Worm (Caenorhabditis elegans) whole organism, L4/young adult: ENCODE data around the gene srlf-17.

Experiments
- W03F9.2 ChIP-seq: fragments of 150-350 bp; optimal IDR thresholded peaks from 2 replicates; lab custom pipeline; 2014; ENCODE audit warnings: missing biosample characterization, missing genetic modification characterization
- dao-5 ChIP-seq: sonication (generic microtip); optimal IDR thresholded peaks from 2 replicates; lab custom pipeline; 2016; ENCODE audit warnings: missing genotype, missing genetic modification characterization, moderate library complexity, missing compliant biosample characterization
- him-1 ChIP-seq: sonication (generic microtip); optimal IDR thresholded peaks from 2 replicates; lab custom pipeline; 2016; ENCODE audit warnings: missing genotype, missing genetic modification reagents, missing genetic modification characterization, missing compliant biosample characterization

srlf-17 gene

DNA sequence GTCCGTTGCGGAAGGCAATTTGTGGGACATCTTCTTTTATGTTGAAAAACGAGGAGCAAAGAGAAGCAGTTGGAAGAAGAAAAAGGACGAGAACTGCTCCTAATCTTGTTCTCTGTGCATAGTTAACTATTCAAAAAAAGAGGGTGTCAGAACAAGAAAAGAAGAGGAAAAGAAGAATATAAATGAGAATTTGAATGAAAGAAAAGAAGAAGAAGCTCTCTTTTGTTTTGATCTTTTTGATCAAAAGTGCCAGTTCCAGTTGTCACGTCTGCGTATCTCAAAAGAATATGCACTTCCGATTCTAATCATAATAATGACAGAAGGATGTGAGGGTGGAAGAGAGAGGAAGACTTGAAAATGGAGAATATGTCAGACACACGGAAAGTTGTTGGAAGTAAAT lies 7.5 kb downstream of the srlf-17 start, which contains the start of gene M7.8:
TSS of gene M7.8 (minus strand) at position 112 of the 400 bp plus-strand sequence.
- TF ChIP-seq W03F9.2 (tag; lab: Kevin White, UChicago) (no peak), dao-5 (tag; lab: Kevin White, UChicago) (no peak), him-1 (tag; lab: Kevin White, UChicago) (no peak)

DNA sequence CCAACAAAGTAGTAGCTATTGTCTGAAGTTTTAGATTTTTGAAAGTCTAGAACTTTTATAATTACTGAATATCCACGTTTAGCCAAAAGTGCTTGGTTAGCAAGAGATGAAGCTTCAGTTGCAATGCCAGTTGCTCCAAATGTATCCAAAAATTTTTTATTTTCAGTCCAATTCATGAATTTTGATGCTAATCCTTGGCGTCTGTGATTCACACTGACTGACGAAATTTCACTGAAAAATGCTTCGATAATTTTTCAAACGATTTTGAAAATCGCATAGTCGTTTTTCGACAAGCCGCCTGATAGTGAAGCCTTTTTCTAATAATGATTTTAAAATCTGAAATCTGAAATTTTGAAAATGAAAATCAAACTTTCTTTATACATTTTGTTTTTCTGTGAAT lies 8.5 kb downstream of the srlf-17 start:
- TF ChIP-seq dao-5 (tag; lab: Kevin White, UChicago), result no peak
- no peak for TF ChIP-seq him-1 (tag; lab: Kevin White, UChicago)
- TF ChIP-seq W03F9.2 (tag; lab: Kevin White, UChicago), result no peak

DNA sequence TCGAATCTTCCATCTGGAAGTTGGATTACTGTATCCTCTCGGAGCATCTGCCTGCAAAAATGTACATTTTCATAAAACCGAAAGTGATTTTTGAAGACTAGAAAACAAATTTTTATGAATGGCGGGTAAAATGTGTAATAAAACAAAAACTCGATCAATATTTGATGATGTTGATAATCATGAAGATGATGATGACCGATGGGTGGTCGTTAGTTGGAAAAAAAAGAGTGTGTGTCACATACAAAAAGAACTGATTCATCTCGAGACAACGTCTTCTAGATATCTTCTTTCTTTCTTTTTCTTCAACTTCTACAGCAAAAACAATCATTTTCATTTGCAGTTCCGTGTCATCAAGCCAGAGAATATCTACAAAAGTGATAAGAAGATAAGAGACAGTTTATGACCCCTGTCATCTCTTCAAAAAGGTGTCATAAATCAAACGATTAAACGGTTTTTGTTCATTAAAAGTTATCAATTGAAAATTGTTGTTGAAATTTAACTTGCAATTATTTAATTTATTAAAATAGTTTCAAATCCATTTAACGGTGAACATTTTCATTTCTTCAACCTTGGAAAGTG lies 9.9 kb downstream of the srlf-17 start, which contains the start of gene bcc-1:
TSS of gene bcc-1 (minus strand) at position 51 of the 579 bp plus-strand sequence.
- no peak for TF ChIP-seq W03F9.2 (tag; lab: Kevin White, UChicago)
- no peak for TF ChIP-seq dao-5 (tag; lab: Kevin White, UChicago)
- no peak for TF ChIP-seq him-1 (tag; lab: Kevin White, UChicago)

DNA sequence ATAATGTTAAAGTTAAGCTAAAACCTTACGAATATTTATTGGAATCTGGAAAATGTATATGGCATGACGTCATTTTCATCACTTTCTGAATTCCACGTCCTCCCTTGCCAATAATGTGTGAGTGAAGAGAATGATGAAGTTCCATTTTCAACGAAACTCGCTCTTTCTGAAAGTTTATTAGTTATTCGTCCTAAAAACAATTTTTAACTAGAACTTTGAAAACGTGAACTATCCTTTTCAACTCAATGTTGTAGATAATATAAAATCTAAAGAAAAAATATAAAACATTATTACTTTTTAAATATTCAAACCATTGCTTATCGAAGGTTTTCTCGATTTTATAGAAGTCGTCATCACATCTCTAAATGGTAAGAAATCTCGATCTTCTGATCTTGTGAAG lies 13.0 kb downstream of the srlf-17 start, which contains the start of gene M7.7:
TSS of gene M7.7 (plus strand) at position 301 of the 400 bp plus-strand sequence.
- TF ChIP-seq him-1 (tag; lab: Kevin White, UChicago), result no peak
- TF ChIP-seq W03F9.2 (tag; lab: Kevin White, UChicago), result no peak
- TF ChIP-seq dao-5 (tag; lab: Kevin White, UChicago), result no peak

DNA sequence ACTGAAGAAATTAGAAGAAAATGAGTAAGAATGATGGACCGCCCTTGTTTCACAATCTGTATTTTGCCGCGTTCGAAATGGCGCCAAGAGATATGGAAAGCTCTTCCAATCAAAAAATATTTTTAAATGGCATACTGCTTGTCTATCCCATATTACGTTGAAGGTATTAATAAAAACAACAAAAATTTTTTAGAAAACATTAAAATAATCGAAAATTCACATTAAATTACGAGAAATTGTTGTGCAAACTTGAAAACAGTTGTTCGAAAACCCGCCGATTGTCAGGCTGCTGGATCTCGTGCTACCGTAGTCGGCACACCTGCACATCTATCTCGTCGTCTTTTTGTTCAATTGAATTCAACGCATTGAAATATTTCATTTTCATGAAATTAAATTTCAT lies 18.9 kb downstream of the srlf-17 start, which contains the start of gene klc-1:
TSS of gene klc-1 (plus strand) at position 127 of the 400 bp plus-strand sequence.
- TF ChIP-seq W03F9.2 (tag; lab: Kevin White, UChicago) (no peak), him-1 (tag; lab: Kevin White, UChicago) (no peak), dao-5 (tag; lab: Kevin White, UChicago) (no peak)

DNA sequence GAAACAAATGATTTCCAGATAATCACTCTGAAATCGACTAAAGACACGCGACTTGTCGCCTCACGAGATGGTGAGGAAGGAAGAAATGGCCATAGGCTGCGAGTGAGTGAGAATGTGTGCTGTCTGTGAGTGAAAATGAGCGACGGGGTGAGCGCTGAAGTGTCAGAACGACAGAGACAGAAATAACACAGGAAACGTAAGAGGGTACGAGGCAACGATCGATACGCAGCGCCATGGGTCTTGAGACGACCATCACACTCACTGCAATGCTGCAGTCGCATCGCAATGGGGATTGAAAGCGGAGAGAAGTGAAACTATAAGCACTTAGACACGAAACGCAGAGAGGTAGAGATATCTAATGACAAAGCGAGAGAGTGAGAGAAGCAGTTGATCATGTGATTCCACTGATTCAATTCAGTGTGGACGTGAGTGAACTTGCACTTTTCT lies 19.7 kb downstream of the srlf-17 start:
- TF ChIP-seq dao-5 (tag; lab: Kevin White, UChicago), result peak; percentile 52
- TF ChIP-seq W03F9.2 (tag; lab: Kevin White, UChicago), result peak; percentile 70
- TF ChIP-seq him-1 (tag; lab: Kevin White, UChicago), result peak; percentile 90

DNA sequence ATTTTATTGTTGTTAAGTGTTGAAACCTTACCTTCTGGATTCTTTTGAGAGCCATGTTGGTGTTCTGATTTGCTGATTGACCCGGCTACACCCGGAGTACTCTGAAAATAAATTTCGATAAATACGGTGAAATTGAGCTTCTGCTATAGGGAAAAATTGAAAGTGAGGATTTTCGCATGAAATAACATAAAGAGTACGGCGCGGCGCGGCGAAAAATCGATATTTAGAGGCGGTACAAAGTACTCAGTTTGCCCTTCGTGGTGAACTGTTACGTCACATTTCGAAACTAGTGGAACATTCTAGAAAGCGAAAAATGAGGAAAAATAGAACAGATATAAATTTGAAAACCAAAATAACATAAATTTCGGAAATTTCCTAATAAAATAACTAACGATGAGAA lies 20.4 kb downstream of the srlf-17 start, which contains the start of gene let-70:
TSS of gene let-70 (minus strand) at position 101 of the 400 bp plus-strand sequence.
- TF ChIP-seq W03F9.2 (tag; lab: Kevin White, UChicago) (no peak), dao-5 (tag; lab: Kevin White, UChicago) (no peak), him-1 (tag; lab: Kevin White, UChicago) (no peak)

DNA sequence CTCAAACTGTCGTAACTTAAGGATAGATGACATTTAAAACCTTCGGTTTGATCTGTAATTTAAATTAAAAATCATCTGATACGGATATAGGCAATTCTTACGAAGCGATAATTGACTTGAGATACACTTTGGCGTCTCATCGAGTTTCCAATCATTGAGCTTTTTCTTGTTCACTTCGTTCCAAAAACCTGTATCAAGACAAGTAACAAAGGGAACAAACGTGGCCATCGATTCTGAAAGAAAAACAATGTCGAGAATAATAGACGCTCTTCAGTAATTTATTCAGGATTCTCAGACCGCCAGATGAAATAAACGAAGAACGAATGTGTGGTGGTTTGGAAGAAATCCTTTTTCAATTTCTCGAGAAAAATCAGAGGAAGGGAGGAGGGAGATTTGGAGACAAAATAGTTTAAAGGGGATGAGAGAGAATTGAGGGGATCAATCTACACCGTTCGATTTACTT lies 21.7 kb downstream of the srlf-17 start, which contains the start of gene atg-7:
TSS of gene atg-7 (minus strand) at position 233 of the 463 bp plus-strand sequence.
- TF ChIP-seq him-1 (tag; lab: Kevin White, UChicago) (no peak), dao-5 (tag; lab: Kevin White, UChicago) (no peak), W03F9.2 (tag; lab: Kevin White, UChicago) (no peak)

DNA sequence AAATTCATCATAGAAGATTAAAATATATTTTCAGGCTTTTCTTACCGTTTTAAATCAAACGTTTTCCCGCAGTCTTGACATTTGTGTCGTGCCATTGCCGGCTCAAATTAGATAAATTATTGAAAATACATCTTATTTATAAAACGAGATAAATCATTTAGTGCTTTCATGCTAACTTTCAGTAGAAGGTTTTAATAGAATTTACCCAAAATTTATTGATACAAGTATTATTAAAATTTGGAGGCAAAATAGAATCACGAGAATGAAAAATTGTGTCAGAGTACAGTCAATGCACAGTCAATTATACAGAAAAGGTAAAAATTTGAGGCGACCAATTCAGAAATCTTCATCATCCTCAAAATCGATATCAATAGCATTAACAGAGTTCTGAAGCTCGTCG lies 24.0 kb downstream of the srlf-17 start, which contains the start of gene Y5F2A.4:
TSS of gene Y5F2A.4 (minus strand) at position 101 of the 400 bp plus-strand sequence.
- TF ChIP-seq W03F9.2 (tag; lab: Kevin White, UChicago) (no peak), him-1 (tag; lab: Kevin White, UChicago) (no peak), dao-5 (tag; lab: Kevin White, UChicago) (no peak)

DNA sequence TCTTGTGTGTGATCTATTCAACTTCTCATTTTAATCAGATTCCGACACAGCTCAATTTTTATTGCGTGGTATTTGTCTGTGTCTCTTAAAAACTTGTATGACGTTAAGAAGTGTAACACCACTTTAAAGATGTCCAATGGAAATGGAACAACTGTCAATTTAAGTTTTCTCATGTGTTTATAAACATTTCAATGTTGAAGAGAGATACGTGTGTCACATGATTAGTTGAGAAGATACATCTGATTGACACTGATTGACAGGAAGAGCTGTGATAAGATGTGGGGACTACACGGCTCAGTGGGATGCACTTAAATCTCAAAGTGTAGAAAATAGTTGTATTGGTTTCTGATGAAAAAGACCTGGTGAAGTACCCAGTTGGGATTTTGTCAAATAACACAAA lies 34.2 kb downstream of the srlf-17 start:
- no peak for TF ChIP-seq dao-5 (tag; lab: Kevin White, UChicago)
- TF ChIP-seq him-1 (tag; lab: Kevin White, UChicago), result no peak
- TF ChIP-seq W03F9.2 (tag; lab: Kevin White, UChicago), result no peak

DNA sequence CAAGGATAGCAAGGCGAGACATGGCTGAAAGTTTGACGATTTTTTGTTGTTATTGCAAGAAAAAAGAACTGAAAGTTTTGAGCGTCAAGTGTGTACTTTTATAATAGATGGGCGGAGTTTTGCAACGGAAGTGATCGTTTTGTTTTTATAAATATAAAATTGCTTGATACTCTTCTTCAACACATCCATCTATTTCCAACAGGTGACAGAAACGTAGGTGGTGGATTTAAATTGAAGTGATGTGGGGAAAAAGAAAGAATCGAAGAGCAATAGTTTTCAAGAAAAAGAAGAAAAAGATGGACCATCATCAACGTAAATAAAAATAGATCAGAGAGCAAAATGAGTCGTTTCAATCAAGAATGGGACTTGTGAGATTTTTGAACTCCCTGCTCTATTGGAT lies 35.5 kb downstream of the srlf-17 start, which contains the start of gene ttr-17:
TSS of gene ttr-17 (minus strand) at position 24 of the 400 bp plus-strand sequence.
- TF ChIP-seq him-1 (tag; lab: Kevin White, UChicago), result no peak
- no peak for TF ChIP-seq dao-5 (tag; lab: Kevin White, UChicago)
- TF ChIP-seq W03F9.2 (tag; lab: Kevin White, UChicago), result no peak

DNA sequence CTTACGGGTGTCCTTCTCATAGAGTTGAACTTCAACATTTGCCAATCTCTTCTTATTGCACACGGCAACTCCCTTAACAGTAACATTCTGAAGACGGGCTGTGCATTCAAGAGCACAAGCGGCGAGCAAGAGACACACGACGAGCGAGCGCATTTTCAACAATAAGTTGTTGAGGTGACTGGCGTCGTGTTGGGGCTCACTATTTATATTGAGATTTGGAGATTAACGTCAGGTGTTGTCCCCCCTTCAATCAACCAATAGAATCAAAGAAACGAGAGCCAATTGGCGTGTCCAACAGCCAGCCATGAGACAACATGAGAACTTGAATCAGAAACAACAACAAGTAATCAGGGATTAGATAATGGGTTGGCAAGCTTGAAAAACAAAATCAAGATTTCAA lies 38.5 kb downstream of the srlf-17 start, which contains the start of gene ttr-16:
TSS of gene ttr-16 (minus strand) at position 176 of the 400 bp plus-strand sequence.
- no peak for TF ChIP-seq him-1 (tag; lab: Kevin White, UChicago)
- TF ChIP-seq W03F9.2 (tag; lab: Kevin White, UChicago), result no peak
- TF ChIP-seq dao-5 (tag; lab: Kevin White, UChicago), result no peak

DNA sequence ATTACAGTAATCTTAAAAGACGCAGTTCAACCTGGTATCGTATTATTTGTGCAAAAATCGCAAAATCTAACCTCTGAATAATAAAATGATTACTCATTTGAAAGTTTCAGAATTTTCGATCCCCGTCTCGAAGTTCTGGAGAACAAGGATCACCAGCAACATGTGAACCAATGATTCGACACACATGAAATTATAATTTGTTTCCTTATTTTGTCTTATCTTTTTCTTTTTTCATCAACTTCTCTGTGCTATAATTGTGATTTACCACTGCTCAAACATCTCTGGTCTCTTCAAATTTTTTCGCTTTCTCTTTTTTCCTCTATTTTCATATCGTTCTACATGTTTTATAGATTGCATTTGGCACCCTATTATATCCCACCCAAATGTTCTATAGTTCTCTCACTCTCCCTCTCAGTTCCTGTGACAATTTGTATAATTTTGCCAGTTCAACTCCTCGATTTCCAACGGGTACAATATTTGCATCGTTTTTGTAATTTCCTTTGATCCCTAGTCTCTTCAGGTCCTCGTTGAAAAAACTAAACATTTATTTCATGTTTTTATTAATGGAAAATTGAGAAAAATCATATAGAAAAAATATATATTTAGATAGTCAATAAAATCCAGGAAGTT lies 39.4 kb downstream of the srlf-17 start:
- no peak for TF ChIP-seq dao-5 (tag; lab: Kevin White, UChicago)
- no peak for TF ChIP-seq W03F9.2 (tag; lab: Kevin White, UChicago)
- no peak for TF ChIP-seq him-1 (tag; lab: Kevin White, UChicago)
